Worm (Caenorhabditis elegans) whole organism, young adult: ENCODE data around the gene K05B2.4.

Source experiments
- K11D2.4 ChIP-seq: fragments of 200-800 bp; sonication (Bioruptor generic); IDR thresholded peaks from 2 replicates; pipeline ENCODE4 v1.3.6; 2022; ENCODE audit warnings: missing genetic modification reagents, missing genetic modification characterization, missing compliant biosample characterization
- Y95B8A.8 ChIP-seq: fragments of 200-800 bp; sonication (Bioruptor generic); IDR thresholded peaks from 2 replicates; pipeline ENCODE4 v1.3.6; 2022; ENCODE audit warnings: missing genetic modification reagents, missing genetic modification characterization, missing compliant biosample characterization
- ama-1 ChIP-seq, 3 experiments: fragments of 150-350 bp in 1 of 3; sonication (generic microtip) in 2 of 3; optimal IDR thresholded peaks; 2 replicates each; lab custom pipeline; 2014 to 2018; ENCODE audit warnings: missing biosample characterization in 2 of 3, missing genetic modification characterization in 2 of 3, missing genetic modification reagents in 2 of 3
- dpl-1 ChIP-seq: fragments of 150-350 bp; optimal IDR thresholded peaks from 2 replicates; lab custom pipeline; 2014; ENCODE audit warnings: missing biosample characterization, missing genetic modification reagents, missing genetic modification characterization
- efl-1 ChIP-seq: fragments of 150-350 bp; optimal IDR thresholded peaks from 2 replicates; lab custom pipeline; 2014; ENCODE audit warnings: missing biosample characterization, missing genetic modification reagents, missing genetic modification characterization
- ets-4 ChIP-seq: fragments of 200-800 bp; sonication (Bioruptor generic); optimal IDR thresholded peaks from 2 replicates; lab custom pipeline; 2018; ENCODE audit warnings: mild to moderate bottlenecking, missing genetic modification characterization, missing compliant biosample characterization
- nfya-1 ChIP-seq: sonication (generic microtip); optimal IDR thresholded peaks from 2 replicates; lab custom pipeline; 2017; ENCODE audit warnings: antibody characterized with exemption, missing compliant biosample characterization, missing genetic modification characterization, borderline replicate concordance; ENCODE audit not compliant: insufficient read depth
- nhr-27 ChIP-seq: fragments of 200-800 bp; sonication (Bioruptor generic); optimal IDR thresholded peaks from 2 replicates; lab custom pipeline; 2018; ENCODE audit warnings: mild to moderate bottlenecking, missing genetic modification characterization, moderate library complexity, missing compliant biosample characterization
- rec-8 ChIP-seq, 2 experiments: sonication (generic microtip); optimal IDR thresholded peaks; 2 replicates each; lab custom pipeline; 2016; ENCODE audit warnings: mild to moderate bottlenecking in 2 of 2, missing genetic modification characterization in 2 of 2, missing genetic modification reagents in 2 of 2, missing genotype in 2 of 2, missing biosample characterization in 1 of 2, missing compliant biosample characterization in 1 of 2, moderate library complexity in 1 of 2
- snpc-1.1 ChIP-seq: sonication (generic microtip); optimal IDR thresholded peaks from 2 replicates; lab custom pipeline; 2017; ENCODE audit warnings: missing genetic modification characterization, mild to moderate bottlenecking, missing compliant biosample characterization, antibody characterized with exemption, moderate library complexity, missing genotype, missing genetic modification reagents; ENCODE audit not compliant: insufficient read depth
- snpc-4 ChIP-seq, 5 experiments: fragments of 150-350 bp in 1 of 5; sonication (generic microtip) in 4 of 5; optimal IDR thresholded peaks; 2 replicates each; lab custom pipeline; 2014 to 2018; ENCODE audit warnings: missing genetic modification characterization in 5 of 5, missing biosample characterization in 3 of 5, antibody characterized with exemption in 2 of 5, mild to moderate bottlenecking in 2 of 5, missing compliant biosample characterization in 2 of 5, missing genotype in 2 of 5, moderate library complexity in 2 of 5, missing genetic modification reagents in 1 of 5
- unc-130 ChIP-seq: sonication (generic microtip); optimal IDR thresholded peaks from 2 replicates; lab custom pipeline; 2016; ENCODE audit warnings: missing genetic modification reagents, missing genetic modification characterization, missing compliant biosample characterization

ce11 chrX:4929657-4930056 lies 8.9 kb upstream of the K05B2.4 start, which contains the start of gene mct-4:
- TF ChIP-seq rec-8 (tag; optimal IDR thresholded peaks at IDR 0.05; lab: Kevin White, UChicago): no peak
- TF ChIP-seq efl-1: no peak
- TF ChIP-seq dpl-1 (GFP tag; lab: Kevin White, UChicago): no peak
- TF ChIP-seq ets-4 (GFP tag; lab: Kevin White, UChicago): no peak
- TF ChIP-seq nhr-27 (tag; lab: Kevin White, UChicago): no peak
- no peak for TF ChIP-seq nfya-1
- no peak for TF ChIP-seq Y95B8A.8 (GFP tag; lab: Robert Waterston, UW)
- no peak for TF ChIP-seq snpc-4 (GFP tag; optimal IDR thresholded peaks at IDR 0.05; lab: Kevin White, UChicago)
- TF ChIP-seq snpc-4 (tag; optimal IDR thresholded peaks at IDR 0.05; lab: Kevin White, UChicago): no peak
- no peak for TF ChIP-seq ama-1 (optimal IDR thresholded peaks at IDR 0.05; lab: Kevin White, UChicago)
- TF ChIP-seq ama-1 (GFP tag; optimal IDR thresholded peaks at IDR 0.05; lab: Kevin White, UChicago): no peak
- no peak for TF ChIP-seq snpc-1.1 (tag; lab: Kevin White, UChicago)
- TF ChIP-seq unc-130 (GFP tag; lab: Kevin White, UChicago): no peak
- no peak for TF ChIP-seq K11D2.4 (GFP tag; lab: Robert Waterston, UW)
